Fruit fly (Drosophila melanogaster): ENCODE measurements around the gene CG42268.

Gene CG42268

dm6 chr3L:9692234-9692891, 67.8 kb downstream of the CG42268 start:
- TF ChIP-seq Ets21C (GFP tag; optimal IDR thresholded peaks at IDR 0.05), result no peak
- no peak for TF ChIP-seq Eip75B (GFP tag; optimal IDR thresholded peaks at IDR 0.05)
- TF ChIP-seq svp (GFP tag), result peak; percentile 84
- TF ChIP-seq CG32006 (GFP tag; optimal IDR thresholded peaks at IDR 0.05), result no peak
- TF ChIP-seq CG11294 (GFP tag; IDR thresholded peaks at IDR 0.05), result no peak
- no peak for TF ChIP-seq CG1621 (tag; optimal IDR thresholded peaks at IDR 0.05)
- TF ChIP-seq CG3919 (GFP tag; optimal IDR thresholded peaks at IDR 0.05), result no peak
- TF ChIP-seq CG31627 (GFP tag; optimal IDR thresholded peaks at IDR 0.05), result no peak
- TF ChIP-seq CG11762 (GFP tag; optimal IDR thresholded peaks at IDR 0.05; ENCODE audit: insufficient read depth), result no peak
- TF ChIP-seq CG3032 (tag; optimal IDR thresholded peaks at IDR 0.05), result no peak
- TF ChIP-seq fkh (GFP tag; optimal IDR thresholded peaks at IDR 0.05), result peak; percentile 84
- no peak for TF ChIP-seq CG8119 (GFP tag; IDR thresholded peaks at IDR 0.05)
- TF ChIP-seq eg (GFP tag; IDR thresholded peaks at IDR 0.05), result no peak; the same call in 1 of the 3 replicates
- no peak for TF ChIP-seq spab (GFP tag; optimal IDR thresholded peaks at IDR 0.05)
- TF ChIP-seq CG11902 (GFP tag; optimal IDR thresholded peaks at IDR 0.05), result no peak
- TF ChIP-seq OdsH (GFP tag; optimal IDR thresholded peaks at IDR 0.05), result no peak
- TF ChIP-seq fd85E (GFP tag; optimal IDR thresholded peaks at IDR 0.05), result no peak
- no peak for TF ChIP-seq Hr39 (GFP tag; optimal IDR thresholded peaks at IDR 0.05)
- no peak for TF ChIP-seq Eip78C (GFP tag)
- peak; percentile 7; the same call in 1 of the 3 replicates for TF ChIP-seq CG6163 (GFP tag; IDR thresholded peaks at IDR 0.05)
- TF ChIP-seq CG34406 (GFP tag; optimal IDR thresholded peaks at IDR 0.05), result no peak
- no peak for TF ChIP-seq CG9139 (GFP tag; optimal IDR thresholded peaks at IDR 0.05)
- no peak for TF ChIP-seq CG6276 (GFP tag; optimal IDR thresholded peaks at IDR 0.05)
- TF ChIP-seq vri (GFP tag; optimal IDR thresholded peaks at IDR 0.05), result no peak
- no peak for TF ChIP-seq CG8319 (GFP tag; optimal IDR thresholded peaks at IDR 0.05)
- no peak for TF ChIP-seq Sox14 (GFP tag; optimal IDR thresholded peaks at IDR 0.05)
- TF ChIP-seq topi (GFP tag; optimal IDR thresholded peaks at IDR 0.05), result no peak
- no peak for TF ChIP-seq CG4318 (GFP tag; optimal IDR thresholded peaks at IDR 0.05)
- TF ChIP-seq Ets96B (tag; optimal IDR thresholded peaks at IDR 0.05), result no peak
- TF ChIP-seq salr (GFP tag; optimal IDR thresholded peaks at IDR 0.05), result no peak
- no peak for TF ChIP-seq cyc (GFP tag; optimal IDR thresholded peaks at IDR 0.05)
- TF ChIP-seq CG7368 (GFP tag; optimal IDR thresholded peaks at IDR 0.05), result no peak
- TF ChIP-seq net (GFP tag; optimal IDR thresholded peaks at IDR 0.05), result no peak
- TF ChIP-seq dsx (GFP tag; optimal IDR thresholded peaks at IDR 0.05; ENCODE audit: poor library complexity, severe bottlenecking), result peak; percentile 46
- TF ChIP-seq Lpt (GFP tag; optimal IDR thresholded peaks at IDR 0.05), result no peak
- no peak for TF ChIP-seq Hr38 (GFP tag; optimal IDR thresholded peaks at IDR 0.05)

dm6 chr3L:9691476-9691826, 68.7 kb downstream of the CG42268 start:
- no peak for TF ChIP-seq dsx (GFP tag; optimal IDR thresholded peaks at IDR 0.05; ENCODE audit: poor library complexity, severe bottlenecking)
- no peak for TF ChIP-seq Ets21C (GFP tag; optimal IDR thresholded peaks at IDR 0.05)
- TF ChIP-seq Hr38 (GFP tag; optimal IDR thresholded peaks at IDR 0.05), result no peak
- no peak for TF ChIP-seq eg (GFP tag; IDR thresholded peaks at IDR 0.05)
- TF ChIP-seq esn (GFP tag; optimal IDR thresholded peaks at IDR 0.05), result no peak
- TF ChIP-seq CG7368 (GFP tag; optimal IDR thresholded peaks at IDR 0.05), result no peak

- TF ChIP-seq CG11762 (GFP tag; optimal IDR thresholded peaks at IDR 0.05; ENCODE audit: insufficient read depth) (no peak), Eip93F (GFP tag; optimal IDR thresholded peaks at IDR 0.05) (no peak), Hr38 (GFP tag; optimal IDR thresholded peaks at IDR 0.05) (no peak), CG3032 (tag; optimal IDR thresholded peaks at IDR 0.05) (no peak), dsx (GFP tag; optimal IDR thresholded peaks at IDR 0.05; ENCODE audit: poor library complexity, severe bottlenecking) (no peak), Sox14 (GFP tag; optimal IDR thresholded peaks at IDR 0.05) (peak; percentile 0), Eip75B (GFP tag; optimal IDR thresholded peaks at IDR 0.05) (no peak), eg (GFP tag; IDR thresholded peaks at IDR 0.05) (0 out of 3 replicates have a peak, but pooled peaks have one; percentile 44), Gug (GFP tag; IDR thresholded peaks at IDR 0.05) (no peak), CG15336 (GFP tag; IDR thresholded peaks at IDR 0.05) (peak; percentile 43), CG10631 (GFP tag; optimal IDR thresholded peaks at IDR 0.05) (no peak), CG8632 (GFP tag; optimal IDR thresholded peaks at IDR 0.05) (no peak), Met (GFP tag; optimal IDR thresholded peaks at IDR 0.05) (peak; percentile 47), fd59A (GFP tag; optimal IDR thresholded peaks at IDR 0.05) (no peak), achi (GFP tag; optimal IDR thresholded peaks at IDR 0.05) (no peak), CG8319 (GFP tag; optimal IDR thresholded peaks at IDR 0.05) (no peak), pdm3 (GFP tag; optimal IDR thresholded peaks at IDR 0.05) (no peak), CG11902 (GFP tag; optimal IDR thresholded peaks at IDR 0.05) (no peak), CG32006 (GFP tag; optimal IDR thresholded peaks at IDR 0.05) (no peak), topi (GFP tag; optimal IDR thresholded peaks at IDR 0.05) (peak; percentile 38), fd85E (GFP tag; optimal IDR thresholded peaks at IDR 0.05) (no peak), Eip78C (GFP tag) (peak; percentile 52), Lpt (GFP tag; optimal IDR thresholded peaks at IDR 0.05) (no peak), CG8119 (GFP tag; IDR thresholded peaks at IDR 0.05) (peak; percentile 54; the same call in 2 of the 3 replicates)
These were observed 69.3 kb downstream of the CG42268 start for dm6 chr3L:9690798-9691475.
